Worm (Caenorhabditis elegans) whole organism, L1 larva: ENCODE results near the gene T19A5.3.

ENCODE experiments used
- C16A3.4 ChIP-seq: fragments of 150-350 bp; optimal IDR thresholded peaks from 2 replicates; lab custom pipeline; 2014; ENCODE audit warnings: missing biosample characterization, missing genetic modification characterization
- ama-1 ChIP-seq: fragments of 150-350 bp; optimal IDR thresholded peaks from 2 replicates; lab custom pipeline; 2014
- ceh-82 ChIP-seq, 3 experiments: fragments of 150-350 bp in 1 of 3; sonication (generic microtip) in 2 of 3; optimal IDR thresholded peaks; 2 replicates each; lab custom pipeline; 2014 to 2017; ENCODE audit warnings: missing biosample characterization in 3 of 3, missing genetic modification characterization in 3 of 3
- dsc-1 ChIP-seq: sonication (generic microtip); optimal IDR thresholded peaks from 2 replicates; lab custom pipeline; 2016; ENCODE audit warnings: mild to moderate bottlenecking, missing genetic modification characterization, missing compliant biosample characterization
- isw-1 ChIP-seq: fragments of 200-800 bp; sonication (Bioruptor generic); IDR thresholded peaks from 2 replicates; pipeline ENCODE4 v1.3.6; 2022; ENCODE audit warnings: missing genetic modification characterization, missing compliant biosample characterization
- lsy-2 ChIP-seq, 2 experiments: fragments of 150-350 bp; optimal IDR thresholded peaks; 2 replicates each; lab custom pipeline; 2014; ENCODE audit warnings: missing biosample characterization in 2 of 2, missing genetic modification characterization in 2 of 2
- zag-1 ChIP-seq: fragments of 150-350 bp; optimal IDR thresholded peaks from 2 replicates; lab custom pipeline; 2014; ENCODE audit warnings: missing biosample characterization, missing genetic modification characterization

DNA sequence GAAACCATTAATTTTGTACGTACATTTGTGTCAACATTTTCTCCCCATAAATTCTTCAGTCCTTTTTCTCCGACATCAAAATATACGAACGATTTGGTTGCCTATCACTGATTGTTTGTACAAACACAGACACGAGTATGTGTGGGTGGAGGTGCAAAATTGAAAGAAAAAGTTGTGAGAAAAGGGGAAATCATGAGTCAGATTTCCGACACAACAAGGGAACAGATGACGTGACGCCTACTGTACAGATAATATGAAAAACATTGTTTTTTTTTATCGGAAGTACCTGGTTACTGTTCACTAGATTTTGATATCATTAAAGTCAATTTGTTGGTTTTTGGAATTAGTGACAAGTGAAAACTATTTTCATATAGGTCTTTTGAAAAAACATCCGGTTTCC, 9.6 kb downstream of the T19A5.3 start:
- TF ChIP-seq isw-1 (no peak), ama-1 (no peak), zag-1 (no peak), dsc-1 (tag; lab: Kevin White, UChicago) (no peak), C16A3.4 (tag; lab: Kevin White, UChicago) (no peak), lsy-2 (tag; optimal IDR thresholded peaks at IDR 0.05; lab: Kevin White, UChicago) (no peak), ceh-82 (tag; optimal IDR thresholded peaks at IDR 0.05; lab: Kevin White, UChicago) (no peak)
